Fruit fly (Drosophila melanogaster) whole organism, embryonic: ENCODE data around the gene Cul2.
A peak's percentile ranks its signal among the peaks of the same experiment; 100 is the strongest.

Source experiments
- ATbp ChIP-seq: fragments of 200-800 bp; sonication (Bioruptor generic); optimal IDR thresholded peaks from 2 replicates; lab custom pipeline; 2017; ENCODE audit warnings: missing biosample characterization, mild to moderate bottlenecking, missing genetic modification characterization, missing genetic modification reagents
- Atf3 ChIP-seq: fragments of 200-800 bp; sonication (Bioruptor generic); optimal IDR thresholded peaks from 3 replicates; lab custom pipeline; 2016; ENCODE audit warnings: missing biosample characterization, missing genetic modification characterization
- Atf6 ChIP-seq: fragments of 200-800 bp; sonication (Bioruptor generic); IDR thresholded peaks from 2 replicates; pipeline ENCODE4 v1.3.6; 2022; ENCODE audit warnings: missing biosample characterization, missing genetic modification characterization
- Bteb2 ChIP-seq: fragments of 200-800 bp; sonication (Bioruptor generic); optimal IDR thresholded peaks from 2 replicates; lab custom pipeline; 2016; ENCODE audit warnings: missing biosample characterization, missing genetic modification characterization
- CG17802 ChIP-seq: fragments of 200-800 bp; sonication (Bioruptor generic); optimal IDR thresholded peaks from 2 replicates; lab custom pipeline; 2018; ENCODE audit warnings: missing biosample characterization, mild to moderate bottlenecking, missing genetic modification characterization, moderate library complexity
- CG18262 ChIP-seq: fragments of 200-800 bp; optimal IDR thresholded peaks from 3 replicates; lab custom pipeline; 2019; ENCODE audit warnings: missing biosample characterization, mild to moderate bottlenecking, missing genetic modification characterization, moderate library complexity
- CG2889 ChIP-seq: fragments of 200-800 bp; sonication (Bioruptor generic); IDR thresholded peaks from 3 replicates; pipeline ENCODE4 v1.3.6; 2022; ENCODE audit warnings: missing biosample characterization, missing genetic modification characterization
- CG33557 ChIP-seq: fragments of 200-800 bp; sonication (Bioruptor generic); optimal IDR thresholded peaks from 2 replicates; lab custom pipeline; 2019; ENCODE audit warnings: missing biosample characterization, mild to moderate bottlenecking, missing genetic modification characterization, moderate library complexity
- CG3838 ChIP-seq: fragments of 200-800 bp; sonication (Bioruptor generic); optimal IDR thresholded peaks from 3 replicates; lab custom pipeline; 2016; ENCODE audit warnings: missing biosample characterization, missing genetic modification characterization
- CG3995 ChIP-seq: fragments of 200-800 bp; sonication (Bioruptor generic); optimal IDR thresholded peaks from 3 replicates; lab custom pipeline; 2016; ENCODE audit warnings: missing biosample characterization, missing genetic modification characterization
- CG4328 ChIP-seq: fragments of 200-800 bp; sonication (Bioruptor generic); optimal IDR thresholded peaks from 3 replicates; lab custom pipeline; 2017; ENCODE audit warnings: missing biosample characterization, missing genetic modification reagents, missing genetic modification characterization
- CG43689 ChIP-seq: fragments of 200-800 bp; sonication (Bioruptor generic); IDR thresholded peaks from 2 replicates; pipeline ENCODE4 v1.3.6; 2022; ENCODE audit warnings: missing biosample characterization, missing genetic modification characterization
- CG4424 ChIP-seq: fragments of 200-800 bp; sonication (Bioruptor generic); optimal IDR thresholded peaks from 3 replicates; lab custom pipeline; 2016; ENCODE audit warnings: missing biosample characterization, missing genetic modification characterization
- CG6654 ChIP-seq: fragments of 200-800 bp; sonication (Bioruptor generic); optimal IDR thresholded peaks from 2 replicates; lab custom pipeline; 2017; ENCODE audit warnings: missing biosample characterization, mild to moderate bottlenecking, missing genetic modification characterization
- CG8089 ChIP-seq: fragments of 200-800 bp; sonication (Bioruptor generic); optimal IDR thresholded peaks from 3 replicates; lab custom pipeline; 2016; ENCODE audit warnings: missing biosample characterization, missing genetic modification characterization
- CG8478 ChIP-seq: fragments of >200 bp; optimal IDR thresholded peaks from 2 replicates; lab custom pipeline; 2018
- CG9876 ChIP-seq: fragments of 200-800 bp; sonication (Bioruptor generic); optimal IDR thresholded peaks from 2 replicates; lab custom pipeline; 2016; ENCODE audit warnings: missing biosample characterization, missing genetic modification characterization
- D19A ChIP-seq: fragments of 200-800 bp; optimal IDR thresholded peaks from 3 replicates; lab custom pipeline; 2019; ENCODE audit warnings: missing biosample characterization, mild to moderate bottlenecking, missing genetic modification characterization, moderate library complexity
- Dbx ChIP-seq: fragments of 200-800 bp; sonication (Bioruptor generic); IDR thresholded peaks from 3 replicates; pipeline ENCODE4 v1.3.6; 2022; ENCODE audit warnings: missing biosample characterization, missing genetic modification characterization
- Hand ChIP-seq: fragments of 200-800 bp; sonication (Bioruptor generic); optimal IDR thresholded peaks from 2 replicates; lab custom pipeline; 2017; ENCODE audit warnings: mild to moderate bottlenecking, missing biosample characterization, missing genetic modification reagents, missing genetic modification characterization
- Lpt ChIP-seq: fragments of >200 bp; optimal IDR thresholded peaks from 2 replicates; lab custom pipeline; 2018; ENCODE audit warnings: missing biosample characterization, missing genetic modification characterization
- Max ChIP-seq: fragments of 200-800 bp; sonication (Bioruptor generic); optimal IDR thresholded peaks from 2 replicates; lab custom pipeline; 2016; ENCODE audit warnings: missing biosample characterization, mild to moderate bottlenecking, missing genetic modification characterization
- Nf-YA ChIP-seq: fragments of 200-800 bp; sonication (Bioruptor generic); IDR thresholded peaks from 2 replicates; pipeline ENCODE4 v1.3.6; 2022; ENCODE audit warnings: missing biosample characterization, missing genetic modification characterization
- Nf-YC ChIP-seq: fragments of 200-800 bp; optimal IDR thresholded peaks from 3 replicates; lab custom pipeline; 2019; ENCODE audit warnings: missing biosample characterization, mild to moderate bottlenecking, missing genetic modification characterization, moderate library complexity
- Oaz ChIP-seq: fragments of 200-800 bp; sonication (Bioruptor generic); IDR thresholded peaks from 2 replicates; pipeline ENCODE4 v1.3.6; 2022; ENCODE audit warnings: missing biosample characterization, missing genetic modification characterization
- Sry-β ChIP-seq: fragments of 200-800 bp; sonication (Bioruptor generic); optimal IDR thresholded peaks from 2 replicates; lab custom pipeline; 2018; ENCODE audit warnings: missing biosample characterization, mild to moderate bottlenecking, missing genetic modification characterization, moderate library complexity
- TFAM ChIP-seq: fragments of 200-800 bp; sonication (Bioruptor generic); optimal IDR thresholded peaks from 2 replicates; lab custom pipeline; 2017; ENCODE audit warnings: missing biosample characterization, missing genetic modification characterization, inconsistent platforms
- Xrp1 ChIP-seq: fragments of 200-800 bp; sonication (Bioruptor generic); IDR thresholded peaks from 2 replicates; pipeline ENCODE4 v1.3.6; 2022; ENCODE audit warnings: missing biosample characterization, missing genetic modification characterization
- bigmax ChIP-seq: fragments of 200-800 bp; sonication (Bioruptor generic); optimal IDR thresholded peaks from 2 replicates; lab custom pipeline; 2018; ENCODE audit warnings: missing biosample characterization, mild to moderate bottlenecking, missing genetic modification characterization
- br ChIP-seq: fragments of >200 bp; optimal IDR thresholded peaks from 2 replicates; lab custom pipeline; 2017
- ci ChIP-seq: fragments of 200-800 bp; sonication (Bioruptor generic); IDR thresholded peaks from 3 replicates; pipeline ENCODE4 v1.3.6; 2022; ENCODE audit warnings: missing biosample characterization, missing genetic modification characterization
- dpn ChIP-seq, 2 experiments: fragments of 200-800 bp; sonication (Bioruptor generic); optimal IDR thresholded peaks; 3 replicates each; lab custom pipeline; 2016; ENCODE audit warnings: missing biosample characterization in 2 of 2, missing genetic modification characterization in 2 of 2
- ems ChIP-seq: fragments of 200-800 bp; sonication (Bioruptor generic); optimal IDR thresholded peaks from 3 replicates; lab custom pipeline; 2016; ENCODE audit warnings: missing biosample characterization, missing genetic modification characterization
- en ChIP-seq: fragments of 200-800 bp; sonication (Bioruptor generic); optimal IDR thresholded peaks from 2 replicates; lab custom pipeline; 2016; ENCODE audit warnings: missing biosample characterization, missing genetic modification characterization
- eyg ChIP-seq: fragments of 200-800 bp; sonication (Bioruptor generic); optimal IDR thresholded peaks from 3 replicates; lab custom pipeline; 2016; ENCODE audit warnings: missing biosample characterization, missing genetic modification characterization
- gsb-n ChIP-seq: fragments of 200-800 bp; sonication (Bioruptor generic); optimal IDR thresholded peaks from 3 replicates; lab custom pipeline; 2018; ENCODE audit warnings: missing biosample characterization, mild to moderate bottlenecking, missing genetic modification characterization
- ind ChIP-seq: fragments of 200-800 bp; sonication (Bioruptor generic); optimal IDR thresholded peaks from 3 replicates; lab custom pipeline; 2016; ENCODE audit warnings: missing biosample characterization, missing genetic modification characterization
- kay ChIP-seq: fragments of 200-800 bp; sonication (Bioruptor generic); optimal IDR thresholded peaks from 2 replicates; lab custom pipeline; 2016; ENCODE audit warnings: missing biosample characterization, missing genetic modification characterization
- ken ChIP-seq: fragments of 200-800 bp; sonication (Bioruptor generic); IDR thresholded peaks from 3 replicates; pipeline ENCODE4 v1.3.6; 2022; ENCODE audit warnings: missing biosample characterization, missing genetic modification characterization
- knrl ChIP-seq: fragments of 200-800 bp; sonication (Bioruptor generic); IDR thresholded peaks from 3 replicates; pipeline ENCODE4 v1.3.6; 2022; ENCODE audit warnings: missing biosample characterization, missing genetic modification characterization; ENCODE audit not compliant: partially characterized antibody
- mld ChIP-seq: fragments of 200-800 bp; sonication (Bioruptor generic); IDR thresholded peaks from 3 replicates; pipeline ENCODE4 v1.3.6; 2022; ENCODE audit warnings: missing biosample characterization, missing genetic modification characterization; ENCODE audit not compliant: partially characterized antibody
- otp ChIP-seq: fragments of 200-800 bp; sonication (Bioruptor generic); IDR thresholded peaks from 3 replicates; pipeline ENCODE4, ENCODE4 v1.3.6; 2022; ENCODE audit warnings: missing biosample characterization, missing genetic modification characterization
- pum ChIP-seq: fragments of 200-800 bp; sonication (Bioruptor generic); optimal IDR thresholded peaks from 2 replicates; lab custom pipeline; 2016; ENCODE audit warnings: missing biosample characterization, missing genetic modification characterization
- ro ChIP-seq: fragments of 200-800 bp; sonication (Bioruptor generic); IDR thresholded peaks from 2 replicates; pipeline ENCODE4 v1.3.6; 2022; ENCODE audit warnings: missing biosample characterization, missing genetic modification characterization
- slou ChIP-seq: fragments of 200-800 bp; sonication (Bioruptor generic); optimal IDR thresholded peaks from 3 replicates; lab custom pipeline; 2016; ENCODE audit warnings: missing biosample characterization, missing genetic modification characterization
- twi ChIP-seq: fragments of 200-800 bp; optimal IDR thresholded peaks from 2 replicates; lab custom pipeline; 2019; ENCODE audit warnings: missing biosample characterization, mild to moderate bottlenecking, missing genetic modification characterization, moderate library complexity
- vnd ChIP-seq: fragments of 200-800 bp; sonication (Bioruptor generic); IDR thresholded peaks from 3 replicates; pipeline ENCODE4 v1.3.6; 2022; ENCODE audit warnings: missing biosample characterization, missing genetic modification characterization; ENCODE audit not compliant: partially characterized antibody
- wdn ChIP-seq: fragments of 200-800 bp; sonication (Bioruptor generic); IDR thresholded peaks from 2 replicates; pipeline ENCODE4 v1.3.6; 2022; ENCODE audit warnings: missing biosample characterization, missing genetic modification characterization
- wor ChIP-seq: fragments of 200-800 bp; sonication (Bioruptor generic); IDR thresholded peaks from 2 replicates; pipeline ENCODE4 v1.3.6; 2022; ENCODE audit warnings: missing biosample characterization, missing genetic modification characterization
- zfh2 ChIP-seq: fragments of 200-800 bp; sonication (Bioruptor generic); optimal IDR thresholded peaks from 2 replicates; lab custom pipeline; 2016; ENCODE audit warnings: missing biosample characterization, missing genetic modification characterization

The Cul2 gene

DNA sequence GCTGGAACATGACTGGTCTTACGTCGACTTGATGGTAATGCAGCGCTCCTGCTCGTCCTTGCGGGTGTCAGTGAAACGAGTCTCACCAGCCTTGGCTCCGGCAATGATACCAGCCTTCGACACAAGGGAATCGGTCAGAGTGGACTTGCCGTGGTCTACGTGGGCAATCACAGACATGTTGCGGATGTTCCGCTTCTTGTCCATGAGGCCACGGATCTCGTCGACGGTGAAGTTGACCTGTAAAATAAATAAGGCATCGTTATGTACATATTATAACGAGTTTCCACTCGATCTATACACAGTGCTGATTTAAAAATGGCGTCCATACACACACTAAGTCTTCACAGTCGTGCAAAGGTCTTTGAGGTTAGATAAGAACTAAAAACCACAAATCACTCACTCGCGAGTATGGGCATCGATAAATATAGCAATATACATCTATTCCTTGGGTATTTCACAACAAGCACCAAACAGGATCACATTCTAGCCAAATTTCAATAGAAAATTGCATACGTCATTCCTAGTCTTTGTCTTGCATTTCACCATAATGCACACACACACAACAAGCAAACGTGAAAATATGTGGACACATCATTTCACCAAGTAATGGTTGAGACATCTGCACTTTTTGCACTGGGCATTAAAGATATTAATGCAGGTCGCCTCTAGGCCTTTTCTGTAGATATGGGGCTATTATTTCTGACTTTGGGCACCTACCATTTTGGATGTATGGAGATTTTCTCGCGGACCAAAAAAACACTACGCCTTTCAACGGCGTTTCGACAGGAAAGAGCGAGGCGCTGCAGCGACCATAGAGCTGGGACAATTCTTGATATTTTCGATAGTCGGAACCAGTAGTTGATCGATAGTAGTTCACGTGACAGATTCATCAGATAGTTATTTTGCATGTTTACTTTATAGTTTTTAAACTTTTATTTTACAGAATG lies 23.1 kb downstream of the Cul2 start, which contains the start of gene eEF2 (continued):
- no peak for TF ChIP-seq br (lab: Kevin White, UChicago)
- TF ChIP-seq gsb-n: peak; percentile 73
- TF ChIP-seq dpn (GFP tag; optimal IDR thresholded peaks at IDR 0.05; lab: Kevin White, UChicago): peak; percentile 53 to 67
- TF ChIP-seq Sry-β (GFP tag; lab: Kevin White, UChicago): peak; percentile 34
- TF ChIP-seq Nf-YC (tag; lab: Kevin White, UChicago): peak; percentile 63
- TF ChIP-seq Xrp1 (GFP tag; lab: Robert Waterston, UW): peak; percentile 46
- peak; percentile 68 for TF ChIP-seq ems
- peak; percentile 69 for TF ChIP-seq Bteb2 (GFP tag; lab: Kevin White, UChicago)
- no peak for TF ChIP-seq kay (GFP tag; lab: Kevin White, UChicago)
- TF ChIP-seq pum: peak; percentile 37
- TF ChIP-seq ATbp: peak; percentile 68
- TF ChIP-seq D19A: peak; percentile 16
- peak; percentile 34; the same call in 1 of the 3 replicates for TF ChIP-seq CG2889 (GFP tag; lab: Robert Waterston, UW)
- TF ChIP-seq wdn (GFP tag; lab: Robert Waterston, UW): peak; percentile 70; the same call in 1 of the 2 replicates
- TF ChIP-seq ken (GFP tag; lab: Robert Waterston, UW): no peak; the same call in 2 of the 3 replicates
- TF ChIP-seq ind (GFP tag; lab: Kevin White, UChicago): peak; percentile 38
- TF ChIP-seq otp: peak; percentile 73; the same call in 2 of the 3 replicates
- TF ChIP-seq CG33557: peak; percentile 76
- TF ChIP-seq Atf6 (GFP tag; lab: Robert Waterston, UW): peak; percentile 79
- TF ChIP-seq en: peak; percentile 59
- peak; percentile 47 for TF ChIP-seq eyg (GFP tag; lab: Kevin White, UChicago)
- peak; percentile 46 for TF ChIP-seq Nf-YA
- TF ChIP-seq CG8089: peak; percentile 79
- TF ChIP-seq Hand: peak; percentile 80
- TF ChIP-seq CG18262 (tag; lab: Kevin White, UChicago): peak; percentile 63
- peak; percentile 79 for TF ChIP-seq CG9876
- TF ChIP-seq CG6654: peak; percentile 18
- TF ChIP-seq knrl (GFP tag; lab: Robert Waterston, UW): peak; percentile 96
- peak; percentile 89 for TF ChIP-seq vnd (GFP tag; lab: Robert Waterston, UW)
- TF ChIP-seq ro (GFP tag; lab: Robert Waterston, UW): no peak
- TF ChIP-seq Atf3: peak; percentile 53
- peak; percentile 62 for TF ChIP-seq zfh2 (GFP tag; lab: Kevin White, UChicago)
- no peak for TF ChIP-seq wor (GFP tag; lab: Robert Waterston, UW)
- peak; percentile 96 for TF ChIP-seq bigmax (GFP tag; lab: Kevin White, UChicago)
- TF ChIP-seq CG4424 (GFP tag; lab: Kevin White, UChicago): peak; percentile 6
- TF ChIP-seq Lpt (GFP tag; lab: Kevin White, UChicago): no peak
- no peak; the same call in 1 of the 2 replicates for TF ChIP-seq CG43689 (GFP tag; lab: Robert Waterston, UW)
- peak; percentile 83 for TF ChIP-seq Dbx (GFP tag; lab: Robert Waterston, UW)
- peak; percentile 91 for TF ChIP-seq CG3995 (GFP tag; lab: Kevin White, UChicago)
- TF ChIP-seq CG3838 (GFP tag; lab: Kevin White, UChicago): no peak
- peak; percentile 96 for TF ChIP-seq ci (GFP tag; lab: Robert Waterston, UW)
- peak; percentile 36 for TF ChIP-seq twi (tag; lab: Kevin White, UChicago)
- peak; percentile 63 for TF ChIP-seq Max (GFP tag; lab: Kevin White, UChicago)
- TF ChIP-seq Oaz (GFP tag; lab: Robert Waterston, UW): peak; percentile 55; the same call in 1 of the 2 replicates
- TF ChIP-seq mld (GFP tag; lab: Robert Waterston, UW): peak; percentile 89
- TF ChIP-seq slou (GFP tag; lab: Kevin White, UChicago): peak; percentile 38
- no peak for TF ChIP-seq CG8478 (lab: Kevin White, UChicago)
- peak; percentile 39 for TF ChIP-seq CG17802
- TF ChIP-seq TFAM (GFP tag; lab: Kevin White, UChicago): no peak
- TF ChIP-seq CG4328 (GFP tag; lab: Kevin White, UChicago): peak; percentile 78
